Worm (Caenorhabditis elegans) whole organism, L3 larva: ENCODE data around the gene srw-87.

ENCODE experiments used
- ZK546.5 ChIP-seq: sonication (generic microtip); optimal IDR thresholded peaks from 2 replicates; lab custom pipeline; 2017; ENCODE audit warnings: missing biosample characterization, missing genetic modification characterization
- fkh-10 ChIP-seq: sonication (generic microtip); optimal IDR thresholded peaks from 2 replicates; lab custom pipeline; 2017; ENCODE audit warnings: missing biosample characterization, missing genetic modification reagents, missing genetic modification characterization
- nhr-237 ChIP-seq: fragments of 150-350 bp; optimal IDR thresholded peaks from 2 replicates; lab custom pipeline; 2014; ENCODE audit warnings: missing biosample characterization, missing genetic modification characterization
- nhr-28 ChIP-seq: fragments of 150-350 bp; optimal IDR thresholded peaks from 2 replicates; lab custom pipeline; 2014; ENCODE audit warnings: missing biosample characterization, missing genetic modification characterization
- nhr-76 ChIP-seq: fragments of 150-350 bp; sonication (generic microtip); optimal IDR thresholded peaks from 5 replicates; lab custom pipeline; 2014; ENCODE audit warnings: missing biosample characterization, missing genetic modification characterization
- nhr-77 ChIP-seq: fragments of 150-350 bp; optimal IDR thresholded peaks from 2 replicates; lab custom pipeline; 2014; ENCODE audit warnings: missing biosample characterization, missing genetic modification characterization
- snpc-4 ChIP-seq: fragments of 150-350 bp; optimal IDR thresholded peaks from 2 replicates; lab custom pipeline; 2014; ENCODE audit warnings: missing biosample characterization, missing genetic modification characterization
- zag-1 ChIP-seq: fragments of 150-350 bp; optimal IDR thresholded peaks from 2 replicates; lab custom pipeline; 2014; ENCODE audit warnings: missing biosample characterization, missing genetic modification characterization

DNA sequence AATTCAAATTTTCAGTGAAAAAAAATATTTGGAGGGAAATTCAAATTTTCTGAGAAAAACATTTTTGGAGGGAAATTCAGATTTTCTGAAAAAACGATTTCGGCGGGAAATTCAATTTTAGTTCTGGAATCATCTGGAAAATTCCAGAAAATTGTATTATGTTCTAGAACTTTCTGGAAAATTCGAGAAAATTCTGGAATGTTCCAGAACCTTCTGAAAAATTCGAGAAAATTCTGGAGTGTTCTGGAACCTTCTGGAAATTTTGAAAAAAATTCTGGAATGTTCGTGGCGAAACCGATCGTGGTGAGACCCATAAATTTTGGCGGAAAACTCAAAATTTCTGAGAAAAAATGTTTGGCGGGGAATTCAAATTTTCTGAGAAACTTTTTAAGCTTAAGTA, 14.3 kb upstream of the srw-87 start:
- TF ChIP-seq zag-1 (no peak), nhr-28 (tag; lab: Kevin White, UChicago) (no peak), nhr-76 (tag; lab: Kevin White, UChicago) (no peak), fkh-10 (GFP tag; lab: Kevin White, UChicago) (no peak), snpc-4 (no peak), nhr-237 (tag; lab: Kevin White, UChicago) (no peak), nhr-77 (tag; lab: Kevin White, UChicago) (no peak), ZK546.5 (no peak)
